Fruit fly (Drosophila melanogaster) whole organism, prepupa: Measurements from ENCODE around the gene Srp68.

Experiments
- CG10669 ChIP-seq: fragments of 200-800 bp; sonication (Bioruptor generic); optimal IDR thresholded peaks from 3 replicates; lab custom pipeline; 2018; ENCODE audit warnings: missing biosample characterization, mild to moderate bottlenecking, missing genetic modification characterization, moderate library complexity
- cyc ChIP-seq: fragments of 200-800 bp; sonication (Bioruptor generic); optimal IDR thresholded peaks from 3 replicates; lab custom pipeline; 2016; ENCODE audit warnings: missing biosample characterization, missing genetic modification characterization

DNA sequence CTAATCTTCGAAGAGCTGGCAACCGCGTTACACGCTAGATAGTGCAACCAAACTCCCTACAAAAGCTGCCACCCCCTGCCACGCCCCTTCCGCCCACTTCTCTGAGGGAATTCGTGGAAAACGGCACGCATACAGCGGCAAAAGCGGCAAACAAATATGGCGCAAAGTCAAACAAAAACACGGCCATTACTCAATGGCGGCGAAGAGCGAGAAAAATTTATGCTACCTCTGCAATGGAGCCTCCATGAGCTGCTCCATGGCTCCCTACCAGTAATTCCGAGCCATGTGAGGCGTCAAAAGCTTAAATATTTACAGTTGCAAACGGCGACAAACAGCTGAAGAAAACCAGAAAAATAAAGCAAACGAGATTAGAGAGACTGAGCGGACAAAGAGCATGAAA is 49.9 kb downstream of the Srp68 start:
- no peak for TF ChIP-seq cyc
- TF ChIP-seq CG10669 (GFP tag; lab: Kevin White, UChicago): no peak
